Fruit fly (Drosophila melanogaster) whole organism, embryonic: ENCODE measurements around the gene CG4594.

ENCODE experiments used
- ATbp ChIP-seq: fragments of 200-800 bp; sonication (Bioruptor generic); optimal IDR thresholded peaks from 2 replicates; lab custom pipeline; 2017; ENCODE audit warnings: missing biosample characterization, mild to moderate bottlenecking, missing genetic modification characterization, missing genetic modification reagents
- CG10267 ChIP-seq: fragments of 200-800 bp; sonication (Bioruptor generic); optimal IDR thresholded peaks from 2 replicates; lab custom pipeline; 2018; ENCODE audit warnings: missing biosample characterization, mild to moderate bottlenecking, missing genetic modification characterization, moderate library complexity
- CG10959 ChIP-seq: fragments of 200-800 bp; sonication (Bioruptor generic); IDR thresholded peaks from 2 replicates; pipeline ENCODE4 v1.3.6; 2022; ENCODE audit warnings: missing biosample characterization, missing genetic modification characterization
- CG11695 ChIP-seq: fragments of 200-800 bp; sonication (Bioruptor generic); IDR thresholded peaks from 3 replicates; pipeline ENCODE4 v1.3.6; 2022; ENCODE audit warnings: missing biosample characterization, missing genetic modification characterization
- CG12071 ChIP-seq: fragments of 200-800 bp; sonication (Bioruptor generic); optimal IDR thresholded peaks from 3 replicates; lab custom pipeline; 2018; ENCODE audit warnings: missing biosample characterization, mild to moderate bottlenecking, missing genetic modification characterization
- CG13624 ChIP-seq: fragments of 200-800 bp; sonication (Bioruptor generic); optimal IDR thresholded peaks from 2 replicates; lab custom pipeline; 2016; ENCODE audit warnings: missing biosample characterization, missing genetic modification characterization
- CG13775 ChIP-seq: fragments of 200-800 bp; sonication (Bioruptor generic); optimal IDR thresholded peaks from 3 replicates; lab custom pipeline; 2017; ENCODE audit warnings: missing biosample characterization, mild to moderate bottlenecking, missing genetic modification characterization
- CG14965 ChIP-seq: fragments of 200-800 bp; sonication (Bioruptor generic); optimal IDR thresholded peaks from 2 replicates; lab custom pipeline; 2016; ENCODE audit warnings: missing biosample characterization, missing genetic modification characterization, borderline replicate concordance
- CG1602 ChIP-seq: fragments of 200-800 bp; sonication (Bioruptor generic); optimal IDR thresholded peaks from 3 replicates; lab custom pipeline; 2016; ENCODE audit warnings: missing biosample characterization, missing genetic modification characterization
- CG17328 ChIP-seq: fragments of 200-800 bp; sonication (Bioruptor generic); IDR thresholded peaks from 2 replicates; pipeline ENCODE4 v1.3.6; 2022; ENCODE audit warnings: missing biosample characterization, missing genetic modification characterization
- CG17359 ChIP-seq: fragments of 200-800 bp; sonication (Bioruptor generic); optimal IDR thresholded peaks from 3 replicates; lab custom pipeline; 2018; ENCODE audit warnings: missing biosample characterization, mild to moderate bottlenecking, missing genetic modification characterization, moderate library complexity
- CG18011 ChIP-seq: fragments of 200-800 bp; sonication (Bioruptor generic); optimal IDR thresholded peaks from 2 replicates; lab custom pipeline; 2017; ENCODE audit warnings: missing biosample characterization, missing genetic modification characterization, mild to moderate bottlenecking, moderate library complexity, missing genotype
- CG2889 ChIP-seq: fragments of 200-800 bp; sonication (Bioruptor generic); IDR thresholded peaks from 3 replicates; pipeline ENCODE4 v1.3.6; 2022; ENCODE audit warnings: missing biosample characterization, missing genetic modification characterization
- CG33557 ChIP-seq: fragments of 200-800 bp; sonication (Bioruptor generic); optimal IDR thresholded peaks from 2 replicates; lab custom pipeline; 2019; ENCODE audit warnings: missing biosample characterization, mild to moderate bottlenecking, missing genetic modification characterization, moderate library complexity
- CG4282 ChIP-seq: fragments of 200-800 bp; sonication (Bioruptor generic); optimal IDR thresholded peaks from 2 replicates; lab custom pipeline; 2016; ENCODE audit warnings: missing biosample characterization, missing genetic modification characterization
- CG4360 ChIP-seq: fragments of 200-800 bp; sonication (Bioruptor generic); IDR thresholded peaks from 2 replicates; pipeline ENCODE4 v1.3.6; 2022; ENCODE audit warnings: missing biosample characterization, missing genetic modification characterization
- CG6254 ChIP-seq: fragments of 200-800 bp; sonication (Bioruptor generic); optimal IDR thresholded peaks from 3 replicates; lab custom pipeline; 2017; ENCODE audit warnings: mild to moderate bottlenecking, missing biosample characterization, missing genetic modification reagents, missing genetic modification characterization
- CG7556 ChIP-seq: fragments of 200-800 bp; sonication (Bioruptor generic); optimal IDR thresholded peaks from 2 replicates; lab custom pipeline; 2017; ENCODE audit warnings: missing biosample characterization, mild to moderate bottlenecking, missing genetic modification characterization
- Camta ChIP-seq: fragments of 200-800 bp; sonication (Bioruptor generic); optimal IDR thresholded peaks from 2 replicates; lab custom pipeline; 2016; ENCODE audit warnings: missing biosample characterization, missing genetic modification characterization
- Dip3 ChIP-seq: fragments of 200-800 bp; sonication (Bioruptor generic); optimal IDR thresholded peaks from 3 replicates; lab custom pipeline; 2016; ENCODE audit warnings: missing biosample characterization, missing genetic modification characterization
- Dp ChIP-seq: fragments of 200-800 bp; sonication (Bioruptor generic); optimal IDR thresholded peaks from 2 replicates; lab custom pipeline; 2018; ENCODE audit warnings: missing biosample characterization, mild to moderate bottlenecking, missing genetic modification characterization, moderate library complexity
- Drgx ChIP-seq: fragments of 200-800 bp; sonication (Bioruptor generic); IDR thresholded peaks from 2 replicates; pipeline ENCODE4 v1.3.6; 2022; ENCODE audit warnings: missing biosample characterization, missing genetic modification characterization
- Ets97D ChIP-seq: fragments of 200-800 bp; sonication (Bioruptor generic); optimal IDR thresholded peaks from 3 replicates; lab custom pipeline; 2016; ENCODE audit warnings: missing biosample characterization, missing genetic modification characterization
- Fer3 ChIP-seq: fragments of 200-800 bp; sonication (Bioruptor generic); optimal IDR thresholded peaks from 2 replicates; lab custom pipeline; 2018; ENCODE audit warnings: missing biosample characterization, mild to moderate bottlenecking, missing genetic modification characterization, moderate library complexity
- HLH3B ChIP-seq: fragments of 200-800 bp; sonication (Bioruptor generic); IDR thresholded peaks from 2 replicates; pipeline ENCODE4 v1.3.6; 2022; ENCODE audit warnings: missing biosample characterization, missing genetic modification characterization
- HLH4C ChIP-seq: fragments of 200-800 bp; sonication (Bioruptor generic); IDR thresholded peaks from 3 replicates; pipeline ENCODE4 v1.3.6; 2022; ENCODE audit warnings: missing biosample characterization, missing genetic modification characterization; ENCODE audit not compliant: partially characterized antibody
- Hey ChIP-seq: fragments of 200-800 bp; sonication (Bioruptor generic); optimal IDR thresholded peaks from 3 replicates; lab custom pipeline; 2018; ENCODE audit warnings: missing biosample characterization, mild to moderate bottlenecking, missing genetic modification characterization
- HmgD ChIP-seq: fragments of 200-800 bp; sonication (Bioruptor generic); optimal IDR thresholded peaks from 3 replicates; lab custom pipeline; 2016; ENCODE audit warnings: missing biosample characterization, missing genetic modification characterization
- Hr78 ChIP-seq, 2 experiments: fragments of 200-800 bp in 1 of 2; fragments of >200 bp in 1 of 2; sonication (Bioruptor generic) in 1 of 2; optimal IDR thresholded peaks; 2 replicates each; lab custom pipeline; 2017 to 2019; ENCODE audit warnings: missing biosample characterization in 2 of 2, missing genetic modification characterization in 2 of 2, mild to moderate bottlenecking in 1 of 2, moderate library complexity in 1 of 2
- Kr ChIP-seq: fragments of 200-800 bp; sonication (Bioruptor generic); optimal IDR thresholded peaks from 2 replicates; lab custom pipeline; 2017; ENCODE audit warnings: missing biosample characterization, mild to moderate bottlenecking, missing genetic modification characterization
- Ravus ChIP-seq: fragments of 200-800 bp; sonication (Bioruptor generic); IDR thresholded peaks from 2 replicates; pipeline ENCODE4 v1.3.6; 2022; ENCODE audit warnings: missing biosample characterization, missing genetic modification characterization
- Scr ChIP-seq: fragments of 200-800 bp; sonication (Bioruptor generic); IDR thresholded peaks from 2 replicates; pipeline ENCODE4 v1.3.6; 2022; ENCODE audit warnings: missing biosample characterization, missing genetic modification characterization; ENCODE audit not compliant: partially characterized antibody
- Sry-β ChIP-seq: fragments of 200-800 bp; sonication (Bioruptor generic); optimal IDR thresholded peaks from 2 replicates; lab custom pipeline; 2018; ENCODE audit warnings: missing biosample characterization, mild to moderate bottlenecking, missing genetic modification characterization, moderate library complexity
- Sry-δ ChIP-seq: fragments of 200-800 bp; sonication (Bioruptor generic); optimal IDR thresholded peaks from 2 replicates; lab custom pipeline; 2016; ENCODE audit warnings: missing biosample characterization, missing genetic modification characterization
- amos ChIP-seq: fragments of 200-800 bp; sonication (Bioruptor generic); IDR thresholded peaks from 2 replicates; pipeline ENCODE4 v1.3.6; 2022; ENCODE audit warnings: missing biosample characterization, missing genetic modification characterization; ENCODE audit not compliant: partially characterized antibody
- cg ChIP-seq: fragments of 200-800 bp; sonication (Bioruptor generic); optimal IDR thresholded peaks from 3 replicates; lab custom pipeline; 2019; ENCODE audit warnings: missing biosample characterization, mild to moderate bottlenecking, missing genetic modification characterization, moderate library complexity
- chinmo ChIP-seq: fragments of 200-800 bp; sonication (Bioruptor generic); IDR thresholded peaks from 4 replicates; pipeline ENCODE4 v1.3.6; 2022; ENCODE audit warnings: missing biosample characterization, missing genetic modification characterization; ENCODE audit not compliant: partially characterized antibody
- grau ChIP-seq: fragments of 200-800 bp; optimal IDR thresholded peaks from 3 replicates; lab custom pipeline; 2019; ENCODE audit warnings: missing biosample characterization, mild to moderate bottlenecking, missing genetic modification characterization, moderate library complexity
- gsb-n ChIP-seq: fragments of 200-800 bp; sonication (Bioruptor generic); optimal IDR thresholded peaks from 3 replicates; lab custom pipeline; 2018; ENCODE audit warnings: missing biosample characterization, mild to moderate bottlenecking, missing genetic modification characterization
- ham ChIP-seq: fragments of 200-800 bp; sonication (Bioruptor generic); IDR thresholded peaks from 2 replicates; pipeline ENCODE4 v1.3.6; 2022; ENCODE audit warnings: missing biosample characterization, missing genetic modification characterization
- jumu ChIP-seq: fragments of 200-800 bp; sonication (Bioruptor generic); optimal IDR thresholded peaks from 3 replicates; lab custom pipeline; 2016; ENCODE audit warnings: missing biosample characterization, missing genetic modification characterization
- nerfin-2 ChIP-seq: fragments of 200-800 bp; sonication (Bioruptor generic); IDR thresholded peaks from 2 replicates; pipeline ENCODE4 v1.3.6; 2022; ENCODE audit warnings: missing biosample characterization, missing genetic modification characterization; ENCODE audit not compliant: partially characterized antibody
- oc ChIP-seq: fragments of 200-800 bp; sonication (Bioruptor generic); optimal IDR thresholded peaks from 2 replicates; lab custom pipeline; 2018; ENCODE audit warnings: missing biosample characterization, mild to moderate bottlenecking, missing genetic modification characterization, moderate library complexity
- seq ChIP-seq: fragments of 200-800 bp; sonication (Bioruptor generic); IDR thresholded peaks from 2 replicates; pipeline ENCODE4 v1.3.6; 2022; ENCODE audit warnings: missing biosample characterization, missing genetic modification characterization
- sr ChIP-seq: fragments of 200-800 bp; sonication (Bioruptor generic); IDR thresholded peaks from 3 replicates; pipeline ENCODE4 v1.3.6; 2022; ENCODE audit warnings: missing biosample characterization, missing genetic modification characterization
- sug ChIP-seq: fragments of 200-800 bp; optimal IDR thresholded peaks from 2 replicates; lab custom pipeline; 2019; ENCODE audit warnings: missing biosample characterization, mild to moderate bottlenecking, missing genetic modification characterization, moderate library complexity
- trem ChIP-seq: fragments of 200-800 bp; optimal IDR thresholded peaks from 3 replicates; lab custom pipeline; 2019; ENCODE audit warnings: missing biosample characterization, mild to moderate bottlenecking, missing genetic modification characterization, moderate library complexity
- wdn ChIP-seq: fragments of 200-800 bp; sonication (Bioruptor generic); IDR thresholded peaks from 2 replicates; pipeline ENCODE4 v1.3.6; 2022; ENCODE audit warnings: missing biosample characterization, missing genetic modification characterization
- zen2 ChIP-seq: fragments of 200-800 bp; sonication (Bioruptor generic); IDR thresholded peaks from 3 replicates; pipeline ENCODE4 v1.3.6; 2022; ENCODE audit warnings: missing biosample characterization, missing genetic modification characterization; ENCODE audit not compliant: partially characterized antibody
- zf30C ChIP-seq: fragments of 200-800 bp; sonication (Bioruptor generic); optimal IDR thresholded peaks from 3 replicates; lab custom pipeline; 2018; ENCODE audit warnings: missing biosample characterization, mild to moderate bottlenecking, missing genetic modification characterization

CG4594 gene

DNA sequence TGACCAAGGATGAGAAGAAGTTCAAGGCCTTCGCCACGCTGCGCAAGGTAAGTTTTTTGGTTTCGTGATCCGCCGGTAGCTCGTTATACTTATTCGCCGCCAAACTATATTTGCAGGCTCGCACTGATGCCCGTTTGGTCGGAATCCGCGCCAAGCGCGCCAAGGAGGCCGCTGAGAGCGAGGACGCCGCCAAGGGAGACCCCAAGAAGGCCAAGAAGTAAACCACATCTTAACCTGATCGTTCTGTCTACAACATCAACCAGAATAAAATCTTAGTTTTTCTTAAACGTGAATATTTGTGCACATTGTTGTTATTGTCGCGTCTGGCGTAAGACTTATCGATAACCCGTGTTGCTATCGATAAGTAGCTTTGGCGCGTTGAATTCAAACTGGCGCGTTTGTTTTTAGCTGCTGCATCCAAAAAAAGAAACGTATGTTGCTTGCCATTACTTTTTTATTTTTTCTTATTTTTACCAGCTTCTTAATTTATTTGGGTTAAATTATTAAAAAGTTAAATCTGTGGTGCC, 48.3 kb downstream of the CG4594 start (continued):
- TF ChIP-seq Hr78 (GFP tag; optimal IDR thresholded peaks at IDR 0.05; lab: Kevin White, UChicago) = no peak
- TF ChIP-seq CG18011 = no peak
- TF ChIP-seq CG14965 (GFP tag; lab: Kevin White, UChicago) = no peak
- no peak for TF ChIP-seq Ravus (GFP tag; lab: Robert Waterston, UW)
- no peak for TF ChIP-seq HLH3B (GFP tag; lab: Robert Waterston, UW)
- peak; percentile 73 for TF ChIP-seq Dp (GFP tag; lab: Kevin White, UChicago)
- no peak for TF ChIP-seq CG12071
- no peak for TF ChIP-seq CG13624 (GFP tag; lab: Kevin White, UChicago)
- no peak for TF ChIP-seq Sry-δ
- TF ChIP-seq ham (GFP tag; lab: Robert Waterston, UW) = no peak
- no peak for TF ChIP-seq CG33557
- no peak for TF ChIP-seq ATbp (GFP tag; lab: Kevin White, UChicago)
- no peak for TF ChIP-seq CG11695
- no peak for TF ChIP-seq wdn (GFP tag; lab: Robert Waterston, UW)
- no peak for TF ChIP-seq CG2889 (GFP tag; lab: Robert Waterston, UW)
- TF ChIP-seq CG4360 (GFP tag; lab: Robert Waterston, UW) = peak; percentile 42; the same call in 1 of the 2 replicates
- TF ChIP-seq gsb-n = no peak
- TF ChIP-seq Scr (GFP tag; lab: Robert Waterston, UW) = peak; percentile 50
- no peak for TF ChIP-seq Kr (GFP tag; lab: Kevin White, UChicago)
- no peak for TF ChIP-seq zf30C (GFP tag; lab: Kevin White, UChicago)
- no peak for TF ChIP-seq grau (tag; lab: Kevin White, UChicago)
- no peak for TF ChIP-seq Fer3
- peak; percentile 27; the same call in 1 of the 2 replicates for TF ChIP-seq amos
- TF ChIP-seq Camta (GFP tag; lab: Kevin White, UChicago) = no peak
- TF ChIP-seq CG10959 = no peak
- TF ChIP-seq sug (tag; lab: Kevin White, UChicago) = no peak
- TF ChIP-seq CG10267 (tag; lab: Kevin White, UChicago) = no peak
- no peak for TF ChIP-seq oc (tag; lab: Kevin White, UChicago)
- TF ChIP-seq HmgD (GFP tag; lab: Kevin White, UChicago) = no peak
- no peak for TF ChIP-seq sr (GFP tag; lab: Robert Waterston, UW)
- no peak for TF ChIP-seq CG7556
- TF ChIP-seq CG13775 (GFP tag; lab: Kevin White, UChicago) = no peak
- no peak for TF ChIP-seq CG17359 (tag; lab: Kevin White, UChicago)
- TF ChIP-seq Dip3 (GFP tag; lab: Kevin White, UChicago) = no peak
- no peak for TF ChIP-seq Drgx (GFP tag; lab: Robert Waterston, UW)
- TF ChIP-seq zen2 = peak; percentile 44; the same call in 2 of the 3 replicates
- TF ChIP-seq seq = no peak
- no peak for TF ChIP-seq CG1602
- no peak for TF ChIP-seq CG4282
- peak; percentile 65 for TF ChIP-seq HLH4C (GFP tag; lab: Robert Waterston, UW)
- TF ChIP-seq jumu (GFP tag; lab: Kevin White, UChicago) = no peak
- TF ChIP-seq Ets97D = no peak
- no peak for TF ChIP-seq CG17328 (GFP tag; lab: Robert Waterston, UW)
- TF ChIP-seq trem = peak; percentile 20
- no peak for TF ChIP-seq Hey (tag; lab: Kevin White, UChicago)
- peak; percentile 65; the same call in 1 of the 2 replicates for TF ChIP-seq nerfin-2 (GFP tag; lab: Robert Waterston, UW)
- TF ChIP-seq Sry-β (GFP tag; lab: Kevin White, UChicago) = no peak
- no peak for TF ChIP-seq CG6254 (GFP tag; lab: Kevin White, UChicago)
- TF ChIP-seq cg (GFP tag; lab: Kevin White, UChicago) = no peak
- TF ChIP-seq chinmo (GFP tag; lab: Robert Waterston, UW) = 0 out of 4 replicates have a peak, but pooled peaks have one; percentile 53
